Worm (Caenorhabditis elegans) whole organism, early embryonic: Measurements from ENCODE around the gene lgc-53.

Experiments used
- B0310.2 ChIP-seq: sonication (generic microtip); optimal IDR thresholded peaks from 2 replicates; lab custom pipeline; 2016; ENCODE audit warnings: mild to moderate bottlenecking, missing genetic modification characterization, missing compliant biosample characterization
- F13C5.2 ChIP-seq: sonication (generic microtip); optimal IDR thresholded peaks from 2 replicates; lab custom pipeline; 2017; ENCODE audit warnings: mild to moderate bottlenecking, missing genetic modification characterization, inconsistent platforms, missing compliant biosample characterization
- aly-1 ChIP-seq: sonication (generic microtip); optimal IDR thresholded peaks from 2 replicates; lab custom pipeline; 2016; ENCODE audit warnings: missing genetic modification characterization, missing compliant biosample characterization
- ama-1 ChIP-seq: fragments of 150-350 bp; optimal IDR thresholded peaks from 2 replicates; lab custom pipeline; 2014
- ceh-13 ChIP-seq: fragments of 200-800 bp; sonication (Bioruptor generic); optimal IDR thresholded peaks from 2 replicates; lab custom pipeline; 2018; ENCODE audit warnings: mild to moderate bottlenecking, missing genetic modification characterization, missing compliant biosample characterization
- ceh-36 ChIP-seq: sonication (generic microtip); optimal IDR thresholded peaks from 2 replicates; lab custom pipeline; 2016; ENCODE audit warnings: missing genetic modification characterization, inconsistent platforms, missing compliant biosample characterization
- ets-7 ChIP-seq: sonication (generic microtip); optimal IDR thresholded peaks from 2 replicates; lab custom pipeline; 2016; ENCODE audit warnings: missing genotype, missing genetic modification characterization, missing compliant biosample characterization
- flt-1 ChIP-seq: fragments of 200-800 bp; sonication (Bioruptor generic); IDR thresholded peaks from 2 replicates; pipeline ENCODE4 v1.3.6; 2022; ENCODE audit warnings: missing genetic modification characterization, missing compliant biosample characterization
- hmbx-1 ChIP-seq: sonication (generic microtip); optimal IDR thresholded peaks from 2 replicates; lab custom pipeline; 2016; ENCODE audit warnings: mild to moderate bottlenecking, missing genetic modification characterization, missing compliant biosample characterization
- hmg-4 ChIP-seq: fragments of 200-800 bp; sonication (Bioruptor generic); optimal IDR thresholded peaks from 2 replicates; lab custom pipeline; 2018; ENCODE audit warnings: mild to moderate bottlenecking, missing genetic modification characterization, missing compliant biosample characterization
- hnd-1 ChIP-seq: sonication (generic microtip); optimal IDR thresholded peaks from 2 replicates; lab custom pipeline; 2016; ENCODE audit warnings: missing genetic modification characterization, missing compliant biosample characterization
- pes-1 ChIP-seq: fragments of 200-800 bp; sonication (Bioruptor generic); IDR thresholded peaks from 2 replicates; pipeline ENCODE4 v1.3.6; 2022; ENCODE audit warnings: missing genetic modification reagents, missing genetic modification characterization, missing compliant biosample characterization
- scrt-1 ChIP-seq: fragments of 200-800 bp; sonication (Bioruptor generic); IDR thresholded peaks from 2 replicates; pipeline ENCODE4 v1.3.6; 2022; ENCODE audit warnings: missing genetic modification characterization, missing compliant biosample characterization
- sea-1 ChIP-seq: fragments of 200-800 bp; sonication (Bioruptor generic); conservative IDR thresholded peaks from 2 replicates; pipeline ENCODE4 v1.3.6; 2022; ENCODE audit warnings: missing genetic modification characterization, missing compliant biosample characterization
- tbx-11 ChIP-seq: fragments of 200-800 bp; sonication (Bioruptor generic); IDR thresholded peaks from 2 replicates; pipeline ENCODE4 v1.3.6; 2022; ENCODE audit warnings: missing genetic modification characterization, missing compliant biosample characterization
- tbx-37 ChIP-seq: fragments of 200-800 bp; sonication (Bioruptor generic); conservative IDR thresholded peaks from 2 replicates; pipeline ENCODE4 v1.3.6; 2022; ENCODE audit warnings: missing genetic modification reagents, missing genetic modification characterization, missing compliant biosample characterization
- tra-4 ChIP-seq: sonication (generic microtip); optimal IDR thresholded peaks from 2 replicates; lab custom pipeline; 2017; ENCODE audit warnings: missing genetic modification characterization, missing compliant biosample characterization

lgc-53 gene

DNA sequence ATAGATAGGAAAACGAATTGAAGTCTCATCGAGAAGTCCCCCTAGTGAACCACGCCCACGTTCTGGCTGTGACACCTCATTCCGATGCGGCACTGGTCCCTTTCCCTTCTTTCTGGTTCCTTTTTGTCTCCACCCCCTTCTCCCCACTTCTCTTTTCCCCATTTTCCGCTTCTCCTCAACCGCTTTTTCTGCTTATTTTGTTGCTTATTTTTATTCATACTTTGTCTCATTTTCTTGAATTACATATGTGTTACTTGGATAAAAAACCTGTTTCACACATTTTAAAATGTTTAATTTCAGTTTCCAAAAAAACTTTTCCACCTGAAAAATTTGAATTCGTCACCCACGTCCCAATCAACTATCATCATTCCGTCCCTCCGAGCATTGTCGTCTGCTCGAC, at the start of gene lgc-53:
Gene lgc-53, plus strand, starts transcription at position 301 of the 400 bp plus-strand sequence.
- TF ChIP-seq ama-1 (no peak), scrt-1 (GFP tag; lab: Robert Waterston, UW) (no peak), hmg-4 (GFP tag; lab: Kevin White, UChicago) (no peak), F13C5.2 (no peak), tbx-37 (no peak), hnd-1 (no peak), ceh-13 (no peak), flt-1 (GFP tag; lab: Robert Waterston, UW) (no peak), ceh-36 (no peak), sea-1 (GFP tag; lab: Robert Waterston, UW) (no peak), aly-1 (tag; lab: Kevin White, UChicago) (no peak), B0310.2 (tag; lab: Kevin White, UChicago) (no peak), ets-7 (tag; lab: Kevin White, UChicago) (no peak), tbx-11 (no peak), tra-4 (no peak), hmbx-1 (tag; lab: Kevin White, UChicago) (no peak), pes-1 (GFP tag; lab: Robert Waterston, UW) (no peak)

DNA sequence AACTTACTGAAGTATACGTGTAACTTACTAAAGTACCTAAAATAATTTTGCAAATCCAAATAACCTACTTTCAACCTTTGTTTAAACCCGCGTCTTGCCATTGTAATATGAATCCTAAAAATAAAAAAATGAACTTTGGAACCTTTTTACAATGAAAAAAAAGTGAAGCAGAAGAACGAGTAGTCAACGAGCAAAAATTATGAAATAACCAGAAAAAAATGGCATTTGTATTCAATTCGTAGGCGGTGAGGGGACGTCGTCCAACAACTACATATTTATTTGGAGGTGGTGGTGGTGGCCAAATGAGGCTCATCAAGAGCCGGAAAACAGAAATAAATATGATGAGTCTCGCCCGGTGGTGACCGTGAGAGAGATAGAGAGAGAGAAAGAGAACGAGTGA, 48.8 kb upstream of the lgc-53 start, which contains the start of gene F43B10.1:
Gene F43B10.1, minus strand, starts transcription at position 101 of the 400 bp plus-strand sequence.
- TF ChIP-seq hmbx-1 (tag; lab: Kevin White, UChicago) (no peak), scrt-1 (GFP tag; lab: Robert Waterston, UW) (no peak), flt-1 (GFP tag; lab: Robert Waterston, UW) (no peak), ceh-36 (no peak), aly-1 (tag; lab: Kevin White, UChicago) (no peak)

DNA sequence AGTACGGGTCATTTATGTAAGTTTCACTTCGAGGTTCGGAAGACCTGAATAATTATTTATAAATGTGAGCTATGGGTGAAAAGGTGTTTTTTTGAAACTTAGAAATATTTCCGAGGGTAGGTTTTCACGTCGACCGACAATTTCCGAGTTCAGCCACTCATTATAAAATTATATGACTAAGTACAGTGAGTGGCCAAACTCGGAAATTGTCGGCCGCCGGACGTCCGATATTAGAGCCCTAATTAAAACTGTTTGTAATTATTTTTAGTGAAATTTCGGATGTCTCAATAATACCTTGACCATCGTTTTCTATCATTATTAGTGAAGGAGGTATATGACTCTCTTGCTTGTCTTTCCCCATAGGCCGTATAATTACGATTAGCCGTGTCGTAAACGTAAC, 44.0 kb upstream of the lgc-53 start:
- TF ChIP-seq ets-7 (tag; lab: Kevin White, UChicago) (no peak), F13C5.2 (no peak), hnd-1 (no peak)

DNA sequence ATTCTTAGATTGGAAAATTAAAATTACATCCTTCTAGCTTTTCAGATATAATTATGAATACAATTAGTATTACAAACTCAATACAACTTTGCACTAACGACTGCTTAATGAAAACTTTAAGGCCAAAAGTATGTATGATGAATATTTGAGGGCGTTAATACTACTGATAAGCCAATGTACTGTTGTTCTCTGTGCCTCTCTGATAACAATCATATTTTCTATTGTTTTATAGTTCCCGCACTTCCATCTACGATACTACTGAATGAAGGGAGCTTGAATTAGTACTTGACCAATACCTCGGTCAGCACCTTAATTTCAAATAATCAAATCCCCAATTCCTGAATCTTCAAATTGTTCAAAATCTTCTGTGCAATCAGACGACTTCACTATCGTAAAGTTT, 42.4 kb upstream of the lgc-53 start:
- TF ChIP-seq sea-1 (GFP tag; lab: Robert Waterston, UW) (no peak), ceh-36 (no peak), flt-1 (GFP tag; lab: Robert Waterston, UW) (no peak)

ce11 chrX:16671234-16671633, 40.2 kb upstream of the lgc-53 start:
- TF ChIP-seq sea-1 (GFP tag; lab: Robert Waterston, UW), result no peak
- TF ChIP-seq ceh-36, result no peak
- TF ChIP-seq hmg-4 (GFP tag; lab: Kevin White, UChicago), result no peak
- TF ChIP-seq hnd-1, result no peak
- TF ChIP-seq ets-7 (tag; lab: Kevin White, UChicago), result no peak
- TF ChIP-seq pes-1 (GFP tag; lab: Robert Waterston, UW), result no peak
- TF ChIP-seq scrt-1 (GFP tag; lab: Robert Waterston, UW), result no peak
- TF ChIP-seq ama-1, result no peak
- no peak for TF ChIP-seq F13C5.2
- no peak for TF ChIP-seq hmbx-1 (tag; lab: Kevin White, UChicago)

ce11 chrX:16672661-16673060, 38.8 kb upstream of the lgc-53 start:
- TF ChIP-seq ama-1 (no peak), B0310.2 (tag; lab: Kevin White, UChicago) (no peak), hnd-1 (no peak), ets-7 (tag; lab: Kevin White, UChicago) (no peak)

DNA sequence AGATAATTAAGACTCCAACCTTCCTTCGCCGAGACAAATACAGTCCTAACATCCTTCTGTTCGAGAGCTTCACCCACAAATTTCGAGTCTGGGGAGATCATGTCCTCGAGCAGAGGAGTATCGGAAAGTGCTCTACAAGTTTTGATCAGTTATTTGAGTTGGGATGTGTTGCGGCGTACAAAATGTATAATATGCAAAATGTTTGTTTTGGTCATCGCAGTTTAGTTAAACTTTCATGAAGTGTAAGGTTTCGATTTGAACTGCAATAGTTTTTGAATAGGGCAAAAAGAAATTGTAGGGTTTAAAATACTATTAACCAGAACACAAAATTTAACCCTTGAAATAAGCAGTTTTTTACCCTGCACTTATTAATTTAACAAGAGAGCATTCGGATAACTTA, 36.8 kb upstream of the lgc-53 start, which contains the start of gene tag-343:
Gene tag-343, minus strand, starts transcription at position 101 of the 400 bp plus-strand sequence.
- no peak for TF ChIP-seq tbx-37
- no peak for TF ChIP-seq ceh-13
- TF ChIP-seq ama-1, result no peak
- TF ChIP-seq pes-1 (GFP tag; lab: Robert Waterston, UW), result no peak
- no peak for TF ChIP-seq sea-1 (GFP tag; lab: Robert Waterston, UW)
- TF ChIP-seq tbx-11, result no peak

- no peak for TF ChIP-seq B0310.2 (tag; lab: Kevin White, UChicago)
- TF ChIP-seq aly-1 (tag; lab: Kevin White, UChicago), result no peak
- no peak for TF ChIP-seq ama-1
- no peak for TF ChIP-seq tbx-37
- TF ChIP-seq scrt-1 (GFP tag; lab: Robert Waterston, UW), result no peak
- no peak for TF ChIP-seq hnd-1
- no peak for TF ChIP-seq ets-7 (tag; lab: Kevin White, UChicago)
- TF ChIP-seq pes-1 (GFP tag; lab: Robert Waterston, UW), result no peak
These were observed 35.8 kb upstream of the lgc-53 start for ce11 chrX:16675712-16676111.

- TF ChIP-seq scrt-1 (GFP tag; lab: Robert Waterston, UW), result no peak
- TF ChIP-seq hmbx-1 (tag; lab: Kevin White, UChicago), result no peak
- no peak for TF ChIP-seq ceh-13
- no peak for TF ChIP-seq pes-1 (GFP tag; lab: Robert Waterston, UW)
- TF ChIP-seq hnd-1, result no peak
- TF ChIP-seq tbx-11, result no peak
- no peak for TF ChIP-seq hmg-4 (GFP tag; lab: Kevin White, UChicago)
- TF ChIP-seq ets-7 (tag; lab: Kevin White, UChicago), result no peak
- no peak for TF ChIP-seq tra-4
- TF ChIP-seq B0310.2 (tag; lab: Kevin White, UChicago), result no peak
- TF ChIP-seq ceh-36, result no peak
- TF ChIP-seq ama-1, result no peak
- no peak for TF ChIP-seq aly-1 (tag; lab: Kevin White, UChicago)
- no peak for TF ChIP-seq F13C5.2
- no peak for TF ChIP-seq sea-1 (GFP tag; lab: Robert Waterston, UW)
- TF ChIP-seq flt-1 (GFP tag; lab: Robert Waterston, UW), result no peak
- no peak for TF ChIP-seq tbx-37
These were observed 33.8 kb upstream of the lgc-53 start, which contains the start of gene F22H10.3 for ce11 chrX:16677672-16678071. F22H10.3 (minus strand) TSS chrX:16677707.
